Worm (Caenorhabditis elegans): ENCODE data around the gene his-63.
"Not testable (repeated sequence)": the region's sequence is repeated elsewhere in the genome, so short reads cannot be mapped to it uniquely, and the experiment has no call there.

DNA sequence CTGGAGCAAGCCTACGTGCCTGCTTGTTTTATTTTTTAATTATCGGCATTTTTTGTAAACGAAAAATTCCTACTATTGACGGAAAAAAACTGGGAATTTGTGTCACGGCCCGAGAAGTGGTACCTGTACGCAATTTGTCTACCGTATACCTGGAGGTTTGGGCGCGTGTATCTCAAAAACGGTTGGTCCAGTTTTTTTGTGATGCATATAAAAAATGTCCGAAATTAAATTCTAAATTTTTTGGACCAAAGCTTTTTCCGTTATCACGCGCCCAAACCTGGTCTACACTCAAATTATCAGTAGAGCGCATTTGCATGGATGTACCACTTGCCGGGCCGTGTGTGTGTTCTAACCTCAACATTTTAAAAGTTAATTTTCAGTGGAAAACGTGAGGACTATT is 10.1 kb upstream of the his-63 start, which contains the start of gene F22B3.5:
- TF ChIP-seq hlh-11 (tag; optimal IDR thresholded peaks at IDR 0.05); ces-1 (GFP tag; optimal IDR thresholded peaks at IDR 0.05); snpc-4 (tag; optimal IDR thresholded peaks at IDR 0.05); egl-27 (tag; optimal IDR thresholded peaks at IDR 0.05); daf-19 (GFP tag; conservative IDR thresholded peaks at IDR 0.05); unc-39 (tag; optimal IDR thresholded peaks at IDR 0.05): not testable (repeated sequence)

Measured in whole organism, L4 larva.